Worm (Caenorhabditis elegans) whole organism, early embryonic: ENCODE data around the gene icl-1.

Experiments
- ama-1 ChIP-seq: fragments of 150-350 bp; optimal IDR thresholded peaks from 2 replicates; lab custom pipeline; 2014
- ets-7 ChIP-seq: sonication (generic microtip); optimal IDR thresholded peaks from 2 replicates; lab custom pipeline; 2016; ENCODE audit warnings: missing genotype, missing genetic modification characterization, missing compliant biosample characterization
- hmg-4 ChIP-seq: fragments of 200-800 bp; sonication (Bioruptor generic); optimal IDR thresholded peaks from 2 replicates; lab custom pipeline; 2018; ENCODE audit warnings: mild to moderate bottlenecking, missing genetic modification characterization, missing compliant biosample characterization

ce11 chrV:679663-680062 is 48.1 kb downstream of the icl-1 start, which contains the start of gene srx-22:
- TF ChIP-seq hmg-4 (GFP tag; lab: Kevin White, UChicago), result no peak
- no peak for TF ChIP-seq ama-1 (lab: Kevin White, UChicago)
- TF ChIP-seq ets-7 (tag; lab: Kevin White, UChicago), result no peak
